Worm (Caenorhabditis elegans) whole organism, L1 larva: ENCODE results near the gene C07A9.13.

ENCODE experiments used
- Y116A8C.19 ChIP-seq: sonication (generic microtip); optimal IDR thresholded peaks from 2 replicates; lab custom pipeline; 2016; ENCODE audit warnings: missing compliant biosample characterization, missing genetic modification characterization, borderline replicate concordance
- nhr-12 ChIP-seq: sonication (generic microtip); optimal IDR thresholded peaks from 2 replicates; lab custom pipeline; 2017; ENCODE audit warnings: missing biosample characterization, missing genetic modification characterization
- nhr-76 ChIP-seq: sonication (generic microtip); optimal IDR thresholded peaks from 2 replicates; lab custom pipeline; 2017; ENCODE audit warnings: missing biosample characterization, missing genetic modification characterization
- nhr-84 ChIP-seq: sonication (generic microtip); optimal IDR thresholded peaks from 2 replicates; lab custom pipeline; 2017; ENCODE audit warnings: missing biosample characterization, missing genetic modification characterization
- rnt-1 ChIP-seq: sonication (generic microtip); optimal IDR thresholded peaks from 2 replicates; lab custom pipeline; 2016; ENCODE audit warnings: mild to moderate bottlenecking, missing genetic modification characterization, moderate library complexity, missing compliant biosample characterization
- snpc-4 ChIP-seq: fragments of 150-350 bp; optimal IDR thresholded peaks from 2 replicates; lab custom pipeline; 2014; ENCODE audit warnings: missing biosample characterization, missing genetic modification characterization
- unc-130 ChIP-seq: fragments of 150-350 bp; optimal IDR thresholded peaks from 2 replicates; lab custom pipeline; 2017; ENCODE audit warnings: missing biosample characterization, missing genetic modification characterization, inconsistent platforms

DNA sequence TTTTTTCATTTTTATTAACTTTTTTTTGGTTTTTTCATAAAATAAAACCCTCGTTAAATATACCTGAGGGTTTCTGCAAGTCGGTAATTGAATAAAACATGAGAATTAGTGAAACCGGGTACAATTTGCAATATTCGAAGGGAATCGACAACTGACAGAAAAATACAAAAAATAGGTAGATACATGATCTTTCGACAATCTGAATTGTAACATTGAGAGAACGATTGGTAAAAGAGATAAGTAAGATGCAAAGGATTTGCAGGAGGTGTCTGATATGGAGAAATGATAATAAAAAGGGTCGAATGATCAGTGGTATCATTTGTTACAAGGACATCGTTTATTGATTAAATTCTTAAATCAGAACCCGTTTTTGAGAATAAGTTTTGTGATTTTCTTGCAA, 2.3 kb downstream of the C07A9.13 start, which contains the start of gene ugt-60:
- TF ChIP-seq nhr-12 (tag; lab: Kevin White, UChicago) (no peak), Y116A8C.19 (tag; lab: Kevin White, UChicago) (no peak), nhr-76 (tag; lab: Kevin White, UChicago) (no peak), rnt-1 (tag; lab: Kevin White, UChicago) (no peak), unc-130 (tag; lab: Kevin White, UChicago) (no peak), nhr-84 (no peak), snpc-4 (tag; lab: Kevin White, UChicago) (no peak)
